Worm (Caenorhabditis elegans): Measurements from ENCODE around the gene bath-5.

The bath-5 gene

DNA sequence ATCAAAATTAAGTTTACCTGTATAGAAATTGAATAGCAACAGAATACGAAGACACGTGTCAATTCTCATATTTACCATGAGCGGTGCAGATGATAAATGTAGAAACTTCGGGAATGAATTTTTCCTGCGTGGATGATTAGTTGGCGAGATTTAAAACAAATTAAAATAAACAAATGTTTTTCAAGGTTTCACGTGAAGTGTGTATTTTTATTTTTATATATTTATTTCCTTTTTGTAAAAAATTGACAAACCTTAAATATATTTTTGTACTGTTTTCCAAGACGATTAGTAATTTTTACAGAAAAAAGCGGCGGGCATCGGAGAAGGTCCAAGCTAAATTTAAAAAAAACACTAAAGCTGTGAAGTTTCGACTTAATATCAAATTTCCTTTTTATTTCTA, 43.8 kb upstream of the bath-5 start, which contains the start of gene F07E5.8 (continued):
- TF ChIP-seq F52B5.7 (tag; optimal IDR thresholded peaks at IDR 0.05), result no peak

DNA sequence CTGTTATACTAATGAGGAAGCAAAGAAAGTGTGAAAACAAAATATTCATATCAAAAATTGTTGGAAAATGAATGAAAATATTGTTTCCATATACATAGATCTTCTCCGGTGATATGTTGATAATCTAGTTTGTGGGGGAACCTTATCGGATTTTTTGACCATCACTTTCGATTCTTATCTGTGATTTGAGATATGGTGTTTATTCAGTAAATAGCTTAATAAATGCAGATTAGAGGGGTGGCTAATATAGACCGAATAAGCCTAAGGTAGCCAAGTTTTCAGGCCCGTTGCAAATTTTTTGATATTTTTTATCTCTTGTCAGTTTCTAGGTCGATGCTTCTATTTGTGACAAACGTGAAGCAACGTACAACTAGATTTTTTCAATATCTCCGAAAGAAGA, 39.7 kb upstream of the bath-5 start, which contains the start of gene F07E5.7:
TSS of gene F07E5.7 (minus strand) at position 101 of the 400 bp plus-strand sequence.
- no peak for TF ChIP-seq lin-26 (GFP tag; IDR thresholded peaks at IDR 0.05)
- no peak for TF ChIP-seq ztf-6 (GFP tag; IDR thresholded peaks at IDR 0.05)

DNA sequence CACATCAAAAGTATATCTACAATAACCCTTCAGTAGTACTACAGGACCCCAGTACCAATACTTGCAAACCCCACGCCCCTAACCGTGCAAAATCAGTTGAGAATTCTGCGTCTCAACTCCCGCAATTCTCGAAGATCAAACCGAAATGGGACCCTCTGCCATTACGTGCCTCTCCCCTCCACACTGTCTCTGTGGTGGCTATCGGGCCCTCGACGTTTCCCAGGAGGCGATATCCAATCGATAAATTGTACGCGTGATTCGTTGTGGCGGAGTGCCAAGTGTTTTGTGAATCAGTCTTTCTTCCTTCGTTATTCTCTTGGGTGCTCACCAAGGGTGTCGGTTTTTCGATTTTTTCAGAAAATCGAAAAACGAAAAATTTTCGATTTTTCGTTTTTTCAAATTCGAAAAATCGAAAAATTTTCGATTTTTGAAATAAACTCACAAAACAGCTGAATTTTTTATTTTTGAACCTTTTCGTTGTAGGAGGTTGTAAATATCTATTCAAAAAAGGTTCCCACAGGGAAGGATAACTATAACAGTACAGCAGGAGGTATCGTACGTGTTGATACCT, 35.8 kb upstream of the bath-5 start, which contains the start of gene F07E5.12:
TSS of gene F07E5.12 (plus strand) at position 521 of the 571 bp plus-strand sequence.
- 0 out of 2 replicates have a peak, but pooled peaks have one; percentile 17 for TF ChIP-seq hsf-1 (GFP tag; IDR thresholded peaks at IDR 0.05)
- peak; percentile 83 for TF ChIP-seq aptf-2 (GFP tag; conservative IDR thresholded peaks at IDR 0.05)

DNA sequence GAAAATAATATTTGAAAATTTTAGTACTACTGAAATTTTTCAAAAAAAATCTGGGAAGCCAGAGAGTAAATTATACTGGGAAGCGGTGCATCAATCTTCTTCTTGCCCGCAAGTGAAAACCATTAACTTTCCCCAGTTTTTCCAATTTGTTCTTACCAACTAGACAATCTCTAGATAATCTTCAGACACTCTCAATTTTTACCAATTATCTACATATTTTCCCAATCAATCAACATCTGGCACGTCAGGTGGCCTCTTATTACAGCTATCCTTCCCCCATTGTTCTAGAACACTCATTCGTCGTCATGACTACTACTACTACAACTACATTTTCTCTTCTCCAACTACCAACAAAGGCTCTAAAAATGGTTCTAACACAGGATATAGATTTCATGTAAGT, 32.7 kb upstream of the bath-5 start, which contains the start of gene fbxb-6:
TSS of gene fbxb-6 (plus strand) at position 301 of the 400 bp plus-strand sequence.
- TF ChIP-seq Y67H2A.10 (GFP tag; conservative IDR thresholded peaks at IDR 0.05) (no peak), mcd-1 (GFP tag; IDR thresholded peaks at IDR 0.05) (no peak), egl-44 (GFP tag; IDR thresholded peaks at IDR 0.05) (no peak), lag-1 (GFP tag; IDR thresholded peaks at IDR 0.05) (no peak), die-1 (tag; optimal IDR thresholded peaks at IDR 0.05) (no peak), mxl-1 (tag; optimal IDR thresholded peaks at IDR 0.05) (no peak), nhr-80 (tag; optimal IDR thresholded peaks at IDR 0.05) (no peak), nhr-179 (tag; optimal IDR thresholded peaks at IDR 0.05) (no peak), hmg-20 (GFP tag; IDR thresholded peaks at IDR 0.05) (no peak), egl-18 (GFP tag; IDR thresholded peaks at IDR 0.05) (no peak), xnd-1 (tag; optimal IDR thresholded peaks at IDR 0.05) (no peak), pbrm-1 (GFP tag; IDR thresholded peaks at IDR 0.05) (no peak), lin-54 (GFP tag; optimal IDR thresholded peaks at IDR 0.05) (no peak), attf-5 (GFP tag; optimal IDR thresholded peaks at IDR 0.05) (no peak), Y79H2A.3 (GFP tag; conservative IDR thresholded peaks at IDR 0.05) (no peak), ztf-22 (GFP tag; optimal IDR thresholded peaks at IDR 0.05) (no peak)

DNA sequence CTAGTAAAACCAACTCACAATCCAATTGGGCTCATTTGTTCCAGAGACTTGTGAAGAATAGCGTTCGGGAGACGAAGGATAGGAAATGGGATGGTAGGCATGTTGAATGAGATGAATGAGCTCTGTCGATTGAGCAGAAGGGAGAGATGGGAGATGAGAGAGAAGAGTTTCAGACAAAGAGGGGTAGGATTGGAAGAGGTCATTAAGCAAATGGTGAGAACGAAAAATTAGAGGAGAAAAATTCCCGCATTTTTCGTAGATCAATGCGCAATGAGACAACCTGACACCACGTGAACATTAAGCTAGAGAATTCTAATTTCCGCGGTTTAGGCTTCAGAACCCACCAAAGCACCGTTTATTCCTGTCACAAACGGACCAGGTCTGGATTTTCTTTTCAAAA, 32.2 kb upstream of the bath-5 start, which contains the start of gene F07E5.13:
TSS of gene F07E5.13 (minus strand) at position 101 of the 400 bp plus-strand sequence.
- TF ChIP-seq mxl-1 (tag; optimal IDR thresholded peaks at IDR 0.05) (no peak), Y53F4B.3 (GFP tag; IDR thresholded peaks at IDR 0.05) (no peak), zim-3 (tag; optimal IDR thresholded peaks at IDR 0.05) (no peak), mcd-1 (GFP tag; IDR thresholded peaks at IDR 0.05) (no peak), let-607 (tag; optimal IDR thresholded peaks at IDR 0.05) (no peak), egl-18 (GFP tag; IDR thresholded peaks at IDR 0.05) (no peak), D2030.7 (GFP tag; IDR thresholded peaks at IDR 0.05) (no peak), F22D6.2 (tag; optimal IDR thresholded peaks at IDR 0.05) (no peak), gei-17 (GFP tag; optimal IDR thresholded peaks at IDR 0.05) (no peak), B0035.1 (tag; optimal IDR thresholded peaks at IDR 0.05) (no peak), F52B5.7 (tag; optimal IDR thresholded peaks at IDR 0.05) (no peak), hrde-1 (tag; optimal IDR thresholded peaks at IDR 0.05; ENCODE audit: borderline replicate concordance) (no peak), Y56A3A.18 (GFP tag; IDR thresholded peaks at IDR 0.05) (no peak), bed-1 (GFP tag; IDR thresholded peaks at IDR 0.05) (no peak), efl-1 (GFP tag; optimal IDR thresholded peaks at IDR 0.05) (no peak)
